Worm (Caenorhabditis elegans) whole organism, L3 larva: ENCODE measurements around the gene str-214.

Source experiments
- elt-1 ChIP-seq: fragments of 150-350 bp; optimal IDR thresholded peaks from 2 replicates; lab custom pipeline; 2014; ENCODE audit warnings: missing biosample characterization, missing genetic modification characterization
- elt-2 ChIP-seq: sonication (generic microtip); optimal IDR thresholded peaks from 2 replicates; lab custom pipeline; 2016; ENCODE audit warnings: missing genetic modification reagents, mild to moderate bottlenecking, missing genetic modification characterization, missing compliant biosample characterization
- nhr-237 ChIP-seq: fragments of 150-350 bp; optimal IDR thresholded peaks from 2 replicates; lab custom pipeline; 2014; ENCODE audit warnings: missing biosample characterization, missing genetic modification characterization
- snpc-4 ChIP-seq: fragments of 150-350 bp; optimal IDR thresholded peaks from 2 replicates; lab custom pipeline; 2014; ENCODE audit warnings: missing biosample characterization, missing genetic modification characterization

DNA sequence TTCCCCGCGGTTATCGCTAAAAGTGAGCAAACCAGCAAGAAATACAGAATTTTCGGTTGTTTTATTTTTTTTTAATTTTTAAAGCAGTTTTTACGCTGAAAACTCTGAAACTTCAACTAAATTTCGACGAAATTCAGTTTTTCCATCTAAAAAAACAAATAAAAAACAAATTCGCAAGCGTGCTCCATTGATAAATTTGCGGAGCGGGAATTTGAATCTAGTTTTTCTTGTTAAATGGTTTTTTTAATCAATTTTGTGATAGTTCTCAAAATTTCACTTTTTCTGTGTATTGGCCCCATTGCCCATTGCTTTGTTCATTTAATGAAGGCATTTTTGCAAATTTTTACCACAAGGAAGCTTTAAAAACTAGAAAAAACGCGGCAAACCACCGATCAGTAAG is 41.7 kb downstream of the str-214 start:
- TF ChIP-seq snpc-4 (tag; lab: Kevin White, UChicago) (no peak), nhr-237 (tag; lab: Kevin White, UChicago) (no peak), elt-1 (tag; lab: Kevin White, UChicago) (no peak), elt-2 (tag; lab: Kevin White, UChicago) (no peak)
